Worm (Caenorhabditis elegans) whole organism, L2 larva: ENCODE data around the gene attf-2.

Experiments
- elt-3 ChIP-seq: sonication (generic microtip); optimal IDR thresholded peaks from 2 replicates; lab custom pipeline; 2017; ENCODE audit warnings: missing biosample characterization, missing genetic modification characterization
- lin-11 ChIP-seq: fragments of 150-350 bp; sonication (generic microtip); optimal IDR thresholded peaks from 2 replicates; lab custom pipeline; 2014; ENCODE audit warnings: missing biosample characterization, missing genetic modification characterization, inconsistent platforms, mixed read lengths
- skn-1 ChIP-seq: sonication (generic microtip); optimal IDR thresholded peaks from 2 replicates; lab custom pipeline; 2017; ENCODE audit warnings: missing biosample characterization, missing genetic modification characterization

DNA sequence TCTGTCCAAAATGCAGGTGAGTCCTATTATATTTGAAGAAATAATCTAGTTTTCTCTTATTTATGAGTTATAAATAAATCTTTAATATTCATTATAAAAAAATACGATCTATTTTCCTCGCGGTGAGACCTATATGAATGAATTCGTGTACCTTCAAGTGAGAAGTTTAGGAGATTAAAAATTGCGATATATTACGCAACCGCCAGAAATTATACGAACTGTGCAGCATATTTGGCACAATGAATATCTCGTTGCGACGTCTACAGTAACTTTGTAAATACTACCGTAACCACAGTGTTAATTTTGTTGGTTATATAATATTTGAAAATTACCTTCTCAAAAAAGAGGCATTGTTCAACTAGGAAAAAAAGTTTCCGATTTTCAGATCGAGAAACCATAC lies 28.4 kb upstream of the attf-2 start:
- no peak for TF ChIP-seq skn-1 (tag; lab: Kevin White, UChicago)
- TF ChIP-seq lin-11 (tag; lab: Kevin White, UChicago), result no peak
- no peak for TF ChIP-seq elt-3 (tag; lab: Kevin White, UChicago)
